Worm (Caenorhabditis elegans): Measurements from ENCODE around the gene srb-16.

DNA sequence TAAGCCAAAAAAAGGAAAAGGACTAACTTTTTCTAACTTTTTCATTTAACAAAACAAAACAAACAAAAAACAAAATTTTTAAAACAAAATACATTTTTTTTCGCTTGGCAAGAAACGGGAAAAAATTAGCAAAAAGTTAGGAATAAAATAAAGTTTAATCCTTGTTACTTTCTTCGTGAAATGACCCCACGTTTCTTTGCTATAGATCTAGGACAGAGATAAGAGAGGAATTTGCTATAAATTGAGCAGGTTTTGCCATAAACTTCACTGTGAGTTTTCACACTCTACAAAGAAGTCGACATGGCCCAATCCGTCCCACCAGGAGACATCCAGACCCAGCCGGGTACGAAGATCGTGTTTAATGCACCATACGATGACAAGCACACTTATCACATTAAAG is 48.8 kb upstream of the srb-16 start, which contains the start of gene msp-50:
- no peak for TF ChIP-seq pqm-1 (tag; optimal IDR thresholded peaks at IDR 0.05)
- TF ChIP-seq nhr-237 (tag; optimal IDR thresholded peaks at IDR 0.05) = no peak
- no peak for TF ChIP-seq T26A8.4 (GFP tag; IDR thresholded peaks at IDR 0.05)
- no peak for TF ChIP-seq unc-62 (GFP tag; optimal IDR thresholded peaks at IDR 0.05 in 1 of 2)
- TF ChIP-seq unc-62 (tag; optimal IDR thresholded peaks at IDR 0.05) = no peak
- TF ChIP-seq lir-3 (tag; optimal IDR thresholded peaks at IDR 0.05) = no peak
- no peak for TF ChIP-seq hlh-11 (tag; optimal IDR thresholded peaks at IDR 0.05)

Data from whole organism, L4 larva.